Worm (Caenorhabditis elegans) whole organism, early embryonic: ENCODE results near the gene sdz-21.

Source experiments
- B0310.2 ChIP-seq: sonication (generic microtip); optimal IDR thresholded peaks from 2 replicates; lab custom pipeline; 2016; ENCODE audit warnings: mild to moderate bottlenecking, missing genetic modification characterization, missing compliant biosample characterization
- F13C5.2 ChIP-seq: sonication (generic microtip); optimal IDR thresholded peaks from 2 replicates; lab custom pipeline; 2017; ENCODE audit warnings: mild to moderate bottlenecking, missing genetic modification characterization, inconsistent platforms, missing compliant biosample characterization
- aly-1 ChIP-seq: sonication (generic microtip); optimal IDR thresholded peaks from 2 replicates; lab custom pipeline; 2016; ENCODE audit warnings: missing genetic modification characterization, missing compliant biosample characterization
- ama-1 ChIP-seq: fragments of 150-350 bp; optimal IDR thresholded peaks from 2 replicates; lab custom pipeline; 2014
- ceh-13 ChIP-seq: fragments of 200-800 bp; sonication (Bioruptor generic); optimal IDR thresholded peaks from 2 replicates; lab custom pipeline; 2018; ENCODE audit warnings: mild to moderate bottlenecking, missing genetic modification characterization, missing compliant biosample characterization
- ceh-36 ChIP-seq: sonication (generic microtip); optimal IDR thresholded peaks from 2 replicates; lab custom pipeline; 2016; ENCODE audit warnings: missing genetic modification characterization, inconsistent platforms, missing compliant biosample characterization
- ets-7 ChIP-seq: sonication (generic microtip); optimal IDR thresholded peaks from 2 replicates; lab custom pipeline; 2016; ENCODE audit warnings: missing genotype, missing genetic modification characterization, missing compliant biosample characterization
- flt-1 ChIP-seq: fragments of 200-800 bp; sonication (Bioruptor generic); IDR thresholded peaks from 2 replicates; pipeline ENCODE4 v1.3.6; 2022; ENCODE audit warnings: missing genetic modification characterization, missing compliant biosample characterization
- hmbx-1 ChIP-seq: sonication (generic microtip); optimal IDR thresholded peaks from 2 replicates; lab custom pipeline; 2016; ENCODE audit warnings: mild to moderate bottlenecking, missing genetic modification characterization, missing compliant biosample characterization
- hmg-4 ChIP-seq: fragments of 200-800 bp; sonication (Bioruptor generic); optimal IDR thresholded peaks from 2 replicates; lab custom pipeline; 2018; ENCODE audit warnings: mild to moderate bottlenecking, missing genetic modification characterization, missing compliant biosample characterization
- hnd-1 ChIP-seq: sonication (generic microtip); optimal IDR thresholded peaks from 2 replicates; lab custom pipeline; 2016; ENCODE audit warnings: missing genetic modification characterization, missing compliant biosample characterization
- pes-1 ChIP-seq: fragments of 200-800 bp; sonication (Bioruptor generic); IDR thresholded peaks from 2 replicates; pipeline ENCODE4 v1.3.6; 2022; ENCODE audit warnings: missing genetic modification reagents, missing genetic modification characterization, missing compliant biosample characterization
- scrt-1 ChIP-seq: fragments of 200-800 bp; sonication (Bioruptor generic); IDR thresholded peaks from 2 replicates; pipeline ENCODE4 v1.3.6; 2022; ENCODE audit warnings: missing genetic modification characterization, missing compliant biosample characterization
- sea-1 ChIP-seq: fragments of 200-800 bp; sonication (Bioruptor generic); conservative IDR thresholded peaks from 2 replicates; pipeline ENCODE4 v1.3.6; 2022; ENCODE audit warnings: missing genetic modification characterization, missing compliant biosample characterization
- tbx-11 ChIP-seq: fragments of 200-800 bp; sonication (Bioruptor generic); IDR thresholded peaks from 2 replicates; pipeline ENCODE4 v1.3.6; 2022; ENCODE audit warnings: missing genetic modification characterization, missing compliant biosample characterization
- tbx-37 ChIP-seq: fragments of 200-800 bp; sonication (Bioruptor generic); conservative IDR thresholded peaks from 2 replicates; pipeline ENCODE4 v1.3.6; 2022; ENCODE audit warnings: missing genetic modification reagents, missing genetic modification characterization, missing compliant biosample characterization
- tra-4 ChIP-seq: sonication (generic microtip); optimal IDR thresholded peaks from 2 replicates; lab custom pipeline; 2017; ENCODE audit warnings: missing genetic modification characterization, missing compliant biosample characterization

sdz-21 gene

DNA sequence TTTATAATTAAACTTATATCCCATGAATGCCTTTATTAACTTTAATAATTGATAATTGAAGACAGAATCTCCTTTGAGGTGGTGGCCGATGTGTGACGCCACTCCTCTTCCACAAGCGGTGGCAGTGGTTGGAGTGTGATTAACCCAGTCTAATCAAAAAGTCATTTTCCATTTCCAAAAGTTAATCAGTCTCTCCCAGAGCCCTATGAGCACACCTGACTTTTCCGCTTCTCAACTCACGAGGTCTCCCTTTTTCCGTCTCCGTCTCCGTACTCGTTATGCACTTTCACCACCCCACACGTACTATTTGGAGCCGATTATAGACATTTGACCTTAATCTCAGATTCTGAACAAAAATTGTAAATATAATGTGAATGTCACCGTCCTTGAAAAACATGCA lies 14.1 kb downstream of the sdz-21 start:
- no peak for TF ChIP-seq B0310.2 (tag; lab: Kevin White, UChicago)
- TF ChIP-seq ceh-36 (tag; lab: Kevin White, UChicago): no peak
- TF ChIP-seq pes-1 (GFP tag; lab: Robert Waterston, UW): no peak
- TF ChIP-seq sea-1 (GFP tag; lab: Robert Waterston, UW): no peak
- no peak for TF ChIP-seq ama-1 (lab: Kevin White, UChicago)
- no peak for TF ChIP-seq hmg-4 (GFP tag; lab: Kevin White, UChicago)
- TF ChIP-seq tra-4 (tag; lab: Kevin White, UChicago): no peak
- TF ChIP-seq tbx-11 (GFP tag; lab: Robert Waterston, UW): no peak

ce11 chrIII:5639893-5640292 lies 16.9 kb downstream of the sdz-21 start:
- TF ChIP-seq ceh-13 (no peak), pes-1 (GFP tag; lab: Robert Waterston, UW) (no peak), hnd-1 (tag; lab: Kevin White, UChicago) (no peak), flt-1 (GFP tag; lab: Robert Waterston, UW) (no peak), tbx-37 (GFP tag; lab: Robert Waterston, UW) (no peak), scrt-1 (GFP tag; lab: Robert Waterston, UW) (no peak), ceh-36 (tag; lab: Kevin White, UChicago) (no peak), sea-1 (GFP tag; lab: Robert Waterston, UW) (no peak)

ce11 chrIII:5637297-5637876 lies 19.5 kb downstream of the sdz-21 start:
- TF ChIP-seq hmg-4 (GFP tag; lab: Kevin White, UChicago) (peak; percentile 5), sea-1 (GFP tag; lab: Robert Waterston, UW) (0 out of 2 replicates have a peak, but pooled peaks have one; percentile 65), tbx-11 (GFP tag; lab: Robert Waterston, UW) (0 out of 2 replicates have a peak, but pooled peaks have one; percentile 41)

DNA sequence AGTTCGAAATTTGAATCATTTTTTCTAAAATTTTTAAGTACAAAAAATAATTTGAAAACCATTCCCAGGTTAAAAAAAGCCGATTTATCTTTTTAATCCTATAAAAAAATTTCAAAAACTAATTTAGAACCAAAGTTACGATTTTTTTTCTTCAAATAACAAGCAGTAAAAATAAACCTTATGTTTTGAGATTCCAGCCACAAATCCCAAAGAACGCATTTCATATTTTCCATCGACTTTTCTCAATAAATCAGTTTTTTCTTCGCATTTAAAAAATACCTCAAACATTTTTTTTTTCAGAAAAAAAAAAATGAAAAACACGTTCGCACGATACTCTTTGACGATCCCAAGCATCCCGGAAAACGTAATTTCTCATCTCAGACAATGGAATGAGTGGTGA lies 21.7 kb downstream of the sdz-21 start, which contains the start of gene ckk-1:
Gene ckk-1, plus strand, starts transcription at position 301 of the 400 bp plus-strand sequence.
- TF ChIP-seq tbx-37 (GFP tag; lab: Robert Waterston, UW): no peak
- no peak for TF ChIP-seq scrt-1 (GFP tag; lab: Robert Waterston, UW)
- TF ChIP-seq ceh-36 (tag; lab: Kevin White, UChicago): no peak
- no peak for TF ChIP-seq pes-1 (GFP tag; lab: Robert Waterston, UW)

ce11 chrIII:5634509-5634908 lies 22.3 kb downstream of the sdz-21 start:
- TF ChIP-seq hnd-1 (tag; lab: Kevin White, UChicago): no peak
- no peak for TF ChIP-seq scrt-1 (GFP tag; lab: Robert Waterston, UW)
- TF ChIP-seq aly-1 (tag; lab: Kevin White, UChicago): no peak
- TF ChIP-seq tbx-11 (GFP tag; lab: Robert Waterston, UW): no peak
- no peak for TF ChIP-seq F13C5.2 (tag; lab: Kevin White, UChicago)
- no peak for TF ChIP-seq ets-7
- no peak for TF ChIP-seq hmbx-1 (tag; lab: Kevin White, UChicago)
- no peak for TF ChIP-seq tra-4 (tag; lab: Kevin White, UChicago)
- no peak for TF ChIP-seq ceh-36 (tag; lab: Kevin White, UChicago)
- TF ChIP-seq sea-1 (GFP tag; lab: Robert Waterston, UW): no peak
- TF ChIP-seq flt-1 (GFP tag; lab: Robert Waterston, UW): no peak
- TF ChIP-seq ama-1 (lab: Kevin White, UChicago): no peak
- TF ChIP-seq B0310.2 (tag; lab: Kevin White, UChicago): no peak
- no peak for TF ChIP-seq pes-1 (GFP tag; lab: Robert Waterston, UW)
- no peak for TF ChIP-seq tbx-37 (GFP tag; lab: Robert Waterston, UW)
- no peak for TF ChIP-seq ceh-13
- TF ChIP-seq hmg-4 (GFP tag; lab: Kevin White, UChicago): no peak

ce11 chrIII:5632426-5632976 lies 24.3 kb downstream of the sdz-21 start:
- TF ChIP-seq hnd-1 (tag; lab: Kevin White, UChicago) (no peak), pes-1 (GFP tag; lab: Robert Waterston, UW) (no peak), aly-1 (tag; lab: Kevin White, UChicago) (no peak), sea-1 (GFP tag; lab: Robert Waterston, UW) (no peak), F13C5.2 (tag; lab: Kevin White, UChicago) (no peak), ama-1 (lab: Kevin White, UChicago) (no peak), ets-7 (no peak), hmbx-1 (tag; lab: Kevin White, UChicago) (no peak)

- no peak for TF ChIP-seq ceh-13
These were observed 26.5 kb downstream of the sdz-21 start for ce11 chrIII:5630350-5630749.

ce11 chrIII:5629225-5629624 lies 27.6 kb downstream of the sdz-21 start:
- TF ChIP-seq B0310.2 (tag; lab: Kevin White, UChicago): no peak
- no peak for TF ChIP-seq tbx-11 (GFP tag; lab: Robert Waterston, UW)
- TF ChIP-seq ets-7: no peak
- TF ChIP-seq sea-1 (GFP tag; lab: Robert Waterston, UW): no peak
- TF ChIP-seq F13C5.2 (tag; lab: Kevin White, UChicago): no peak
